Worm (Caenorhabditis elegans): ENCODE measurements around the gene C49C3.7.

ce11 chrIV:17368292-17368691 is 35.9 kb downstream of the C49C3.7 start, which contains the start of gene trh-1:
- no peak for TF ChIP-seq pes-1 (GFP tag; IDR thresholded peaks at IDR 0.05)
- TF ChIP-seq ama-1 (optimal IDR thresholded peaks at IDR 0.05) = no peak
- TF ChIP-seq tbx-11 (GFP tag; IDR thresholded peaks at IDR 0.05) = no peak
- TF ChIP-seq ceh-13 (GFP tag; optimal IDR thresholded peaks at IDR 0.05) = no peak
- TF ChIP-seq ets-7 (tag; optimal IDR thresholded peaks at IDR 0.05) = no peak
- no peak for TF ChIP-seq hmbx-1 (tag; optimal IDR thresholded peaks at IDR 0.05)
- TF ChIP-seq flt-1 (GFP tag; IDR thresholded peaks at IDR 0.05) = no peak
- no peak for TF ChIP-seq tra-4 (tag; optimal IDR thresholded peaks at IDR 0.05)
- no peak for TF ChIP-seq tbx-37 (GFP tag; conservative IDR thresholded peaks at IDR 0.05)
- TF ChIP-seq sea-1 (GFP tag; conservative IDR thresholded peaks at IDR 0.05) = no peak
- no peak for TF ChIP-seq hnd-1 (tag; optimal IDR thresholded peaks at IDR 0.05)
